Worm (Caenorhabditis elegans): Measurements from ENCODE around the gene alh-11.

The alh-11 gene

DNA sequence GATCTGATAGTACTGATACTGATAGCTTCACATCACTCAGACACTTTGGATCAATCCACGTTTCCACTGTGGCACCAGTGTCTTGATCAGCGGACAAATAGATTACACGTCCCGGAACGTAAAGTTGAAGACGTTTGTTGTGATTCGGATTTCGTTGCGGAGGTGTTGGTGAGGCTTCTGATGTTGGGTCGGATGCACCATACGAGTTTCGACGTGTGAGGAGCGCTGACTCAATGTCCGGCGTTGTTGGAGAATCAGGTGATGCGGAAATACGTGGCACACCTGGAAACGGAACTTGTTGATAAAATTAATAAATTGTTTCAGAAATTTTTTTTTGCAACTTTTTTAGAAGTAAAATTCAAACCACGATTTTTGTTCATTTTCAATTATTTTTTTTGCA, at the start of gene alh-11:
Gene alh-11, minus strand, starts transcription at position 101 of the 400 bp plus-strand sequence.
- TF ChIP-seq Y53G8AR.9 (GFP tag; conservative IDR thresholded peaks at IDR 0.05), result no peak
- no peak for TF ChIP-seq snpc-4 (GFP tag; optimal IDR thresholded peaks at IDR 0.05)
- no peak for TF ChIP-seq snpc-4 (tag; optimal IDR thresholded peaks at IDR 0.05)
- TF ChIP-seq hlh-26 (GFP tag; conservative IDR thresholded peaks at IDR 0.05), result no peak
- TF ChIP-seq rec-8 (tag; optimal IDR thresholded peaks at IDR 0.05), result no peak
- TF ChIP-seq egrh-3 (GFP tag; IDR thresholded peaks at IDR 0.05), result no peak
- no peak for TF ChIP-seq ceh-40 (GFP tag; IDR thresholded peaks at IDR 0.05)
- TF ChIP-seq madf-10 (tag; optimal IDR thresholded peaks at IDR 0.05), result no peak

DNA sequence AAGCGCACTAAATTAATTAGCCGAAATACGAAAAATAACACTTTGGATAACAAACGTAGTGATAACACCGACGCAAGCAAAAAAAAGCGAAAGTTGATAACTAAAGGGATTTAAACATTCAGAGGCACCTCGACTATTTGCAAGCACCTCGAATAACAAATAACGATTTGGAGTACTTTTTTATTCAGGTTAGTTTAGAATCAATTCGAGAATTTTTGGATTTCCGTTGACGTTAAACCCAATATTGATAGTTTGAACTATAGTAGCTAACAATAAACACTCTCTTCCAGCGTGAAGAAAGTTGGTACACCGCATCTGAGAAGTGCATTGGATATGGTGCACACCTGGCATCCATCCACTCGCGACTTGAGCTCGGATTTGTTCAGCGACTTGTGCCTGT, 46.6 kb upstream of the alh-11 start:
- TF ChIP-seq hmg-1.2 (GFP tag; IDR thresholded peaks at IDR 0.05) (no peak), ceh-40 (GFP tag; IDR thresholded peaks at IDR 0.05) (no peak), ets-4 (GFP tag; optimal IDR thresholded peaks at IDR 0.05) (no peak), cebp-2 (GFP tag; IDR thresholded peaks at IDR 0.05) (no peak), nhr-179 (tag; optimal IDR thresholded peaks at IDR 0.05) (no peak), fkh-3 (tag; optimal IDR thresholded peaks at IDR 0.05) (no peak), Y67H2A.10 (GFP tag; conservative IDR thresholded peaks at IDR 0.05) (no peak), ztf-25 (GFP tag; IDR thresholded peaks at IDR 0.05) (no peak), F52B5.7 (tag; optimal IDR thresholded peaks at IDR 0.05) (no peak), snpc-4 (GFP tag; optimal IDR thresholded peaks at IDR 0.05) (no peak), snpc-4 (tag; optimal IDR thresholded peaks at IDR 0.05) (no peak), let-526 (GFP tag; IDR thresholded peaks at IDR 0.05) (no peak), T26A5.8 (tag; optimal IDR thresholded peaks at IDR 0.05) (no peak), ztf-6 (GFP tag; IDR thresholded peaks at IDR 0.05) (no peak), C17E4.6 (GFP tag; IDR thresholded peaks at IDR 0.05) (no peak), rec-8 (tag; optimal IDR thresholded peaks at IDR 0.05) (no peak), akir-1 (GFP tag; optimal IDR thresholded peaks at IDR 0.05) (no peak), ceh-79 (tag; optimal IDR thresholded peaks at IDR 0.05) (no peak), somi-1 (GFP tag; optimal IDR thresholded peaks at IDR 0.05) (no peak)

DNA sequence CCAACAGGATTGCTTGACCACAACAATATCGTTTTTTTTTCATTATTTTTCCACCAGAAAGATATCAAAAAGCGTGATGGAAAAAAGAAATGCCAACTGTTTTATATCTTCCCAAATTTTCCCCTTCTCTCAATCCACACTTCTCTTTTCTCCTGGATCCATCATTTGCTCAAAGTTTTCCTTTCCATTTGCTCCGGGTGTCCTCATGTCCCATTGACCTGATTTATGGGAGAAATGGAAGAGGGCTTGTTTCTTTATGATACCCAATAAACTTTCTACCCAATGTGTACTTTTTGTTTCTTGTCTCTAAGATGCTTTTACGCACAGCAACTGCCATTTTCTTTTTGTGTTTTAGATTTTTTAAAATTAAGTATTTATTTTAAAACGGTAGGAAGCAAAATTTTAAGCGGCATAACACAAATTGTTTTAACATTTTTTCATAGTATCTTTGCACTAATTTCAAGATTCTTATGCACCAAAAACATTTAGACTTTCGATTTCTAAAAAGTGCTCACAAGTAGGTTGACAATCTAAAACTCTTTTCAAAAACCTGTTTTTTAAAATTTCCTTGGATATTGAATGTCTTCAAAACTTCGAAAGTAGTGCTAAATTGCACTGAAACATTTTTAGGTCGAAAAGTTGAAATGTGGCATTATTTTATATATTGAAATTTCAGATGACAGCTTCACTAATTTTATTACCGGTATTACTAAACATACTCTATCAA, 44.0 kb upstream of the alh-11 start, which contains the start of gene clec-149:
Gene clec-149, plus strand, starts transcription at position 677 of the 727 bp plus-strand sequence.
- TF ChIP-seq snpc-4 (GFP tag; optimal IDR thresholded peaks at IDR 0.05), result no peak
- TF ChIP-seq snpc-4 (tag; optimal IDR thresholded peaks at IDR 0.05), result no peak
- no peak for TF ChIP-seq unc-62 (GFP tag; optimal IDR thresholded peaks at IDR 0.05)
- TF ChIP-seq B0019.2 (GFP tag; conservative IDR thresholded peaks at IDR 0.05), result no peak
- TF ChIP-seq lin-40 (tag; optimal IDR thresholded peaks at IDR 0.05), result no peak
- TF ChIP-seq egl-18 (GFP tag; IDR thresholded peaks at IDR 0.05), result no peak
- TF ChIP-seq lag-1 (GFP tag; IDR thresholded peaks at IDR 0.05), result no peak
- TF ChIP-seq cebp-2 (GFP tag; IDR thresholded peaks at IDR 0.05), result no peak
- no peak for TF ChIP-seq K12H6.12 (tag; optimal IDR thresholded peaks at IDR 0.05)
- TF ChIP-seq Y56A3A.18 (GFP tag; IDR thresholded peaks at IDR 0.05), result no peak
- TF ChIP-seq zim-3 (tag; optimal IDR thresholded peaks at IDR 0.05), result no peak
- no peak for TF ChIP-seq mcd-1 (GFP tag; IDR thresholded peaks at IDR 0.05)
- no peak for TF ChIP-seq aptf-2 (GFP tag; conservative IDR thresholded peaks at IDR 0.05)
- TF ChIP-seq ztf-18 (tag; optimal IDR thresholded peaks at IDR 0.05), result no peak
- TF ChIP-seq athp-1 (tag; optimal IDR thresholded peaks at IDR 0.05), result no peak
- no peak for TF ChIP-seq bed-2 (GFP tag; IDR thresholded peaks at IDR 0.05)
- TF ChIP-seq F10E7.11 (tag; optimal IDR thresholded peaks at IDR 0.05), result no peak
